Fruit fly (Drosophila melanogaster) S2 (cell line): ENCODE measurements around the gene CG13950.

Experiments used
- CG8478 ChIP-seq: fragments of >200 bp; optimal IDR thresholded peaks from 2 replicates; lab custom pipeline; 2018
- CTCF ChIP-seq, 2 experiments: fragments of >200 bp; optimal IDR thresholded peaks; 2 replicates each; lab custom pipeline; 2018

- TF ChIP-seq CTCF (optimal IDR thresholded peaks at IDR 0.05; lab: Kevin White, UChicago) (no peak), CG8478 (lab: Kevin White, UChicago) (no peak)
These were observed 7.2 kb downstream of the CG13950 start for dm6 chr2L:866950-867744.
